Fruit fly (Drosophila melanogaster): Measurements from ENCODE around the gene b.

- TF ChIP-seq CG17806 (tag; optimal IDR thresholded peaks at IDR 0.05): no peak
- no peak for TF ChIP-seq CG13204 (GFP tag; optimal IDR thresholded peaks at IDR 0.05)
- TF ChIP-seq CG12605 (GFP tag; IDR thresholded peaks at IDR 0.05): no peak
- TF ChIP-seq Pif1B (GFP tag; optimal IDR thresholded peaks at IDR 0.05): no peak
- TF ChIP-seq CG4496 (GFP tag; IDR thresholded peaks at IDR 0.05): no peak
- TF ChIP-seq Pif1A (GFP tag; optimal IDR thresholded peaks at IDR 0.05): no peak
These were observed 20.5 kb downstream of the b start, which contains the start of gene CG33307 for dm6 chr2L:13841508-13841907.

All from whole organism, pupa.